Worm (Caenorhabditis elegans) whole organism, L1 larva: ENCODE results near the gene ubc-26.

ENCODE experiments used
- lsy-2 ChIP-seq, 2 experiments: fragments of 150-350 bp; optimal IDR thresholded peaks; 2 replicates each; lab custom pipeline; 2014; ENCODE audit warnings: missing biosample characterization in 2 of 2, missing genetic modification characterization in 2 of 2
- sptf-1 ChIP-seq: fragments of 150-350 bp; optimal IDR thresholded peaks from 2 replicates; lab custom pipeline; 2014; ENCODE audit warnings: missing biosample characterization, missing genetic modification characterization

- TF ChIP-seq lsy-2 (tag; optimal IDR thresholded peaks at IDR 0.05; lab: Kevin White, UChicago) (no peak), sptf-1 (tag; lab: Kevin White, UChicago) (no peak)
These were observed 19.1 kb downstream of the ubc-26 start for ce11 chrII:2881088-2881487.
